Fruit fly (Drosophila melanogaster): ENCODE data around the gene CG8173.

The CG8173 gene

dm6 chrX:17671788-17672187, 37.7 kb downstream of the CG8173 start, which contains the start of gene CG12990:
Gene CG12990, minus strand, starts transcription at chrX:17671888.
- no peak for TF ChIP-seq CG8301 (tag; optimal IDR thresholded peaks at IDR 0.05)
- TF ChIP-seq CG9948 (tag; optimal IDR thresholded peaks at IDR 0.05), result no peak
- TF ChIP-seq D1 (tag; optimal IDR thresholded peaks at IDR 0.05), result no peak
- no peak for TF ChIP-seq CG17806 (tag; optimal IDR thresholded peaks at IDR 0.05)
- no peak for TF ChIP-seq CG15710 (tag; optimal IDR thresholded peaks at IDR 0.05)
- TF ChIP-seq Pif1A (GFP tag; optimal IDR thresholded peaks at IDR 0.05), result no peak
- no peak for TF ChIP-seq CG14655 (GFP tag; optimal IDR thresholded peaks at IDR 0.05)
- no peak for TF ChIP-seq CG4496 (GFP tag; IDR thresholded peaks at IDR 0.05)
- no peak for TF ChIP-seq fd96Ca (GFP tag; IDR thresholded peaks at IDR 0.05)
- no peak for TF ChIP-seq CG8159 (tag; optimal IDR thresholded peaks at IDR 0.05)
- TF ChIP-seq Snoo (tag; optimal IDR thresholded peaks at IDR 0.05), result no peak
- no peak for TF ChIP-seq CG13204 (GFP tag; optimal IDR thresholded peaks at IDR 0.05)
- no peak for TF ChIP-seq CG10348 (GFP tag; IDR thresholded peaks at IDR 0.05)
- no peak for TF ChIP-seq EcR (GFP tag; optimal IDR thresholded peaks at IDR 0.05)
- no peak for TF ChIP-seq CG34367 (tag; optimal IDR thresholded peaks at IDR 0.05)
- no peak for TF ChIP-seq Ets98B (GFP tag; IDR thresholded peaks at IDR 0.05)
- no peak for TF ChIP-seq rn (GFP tag; IDR thresholded peaks at IDR 0.05)

DNA sequence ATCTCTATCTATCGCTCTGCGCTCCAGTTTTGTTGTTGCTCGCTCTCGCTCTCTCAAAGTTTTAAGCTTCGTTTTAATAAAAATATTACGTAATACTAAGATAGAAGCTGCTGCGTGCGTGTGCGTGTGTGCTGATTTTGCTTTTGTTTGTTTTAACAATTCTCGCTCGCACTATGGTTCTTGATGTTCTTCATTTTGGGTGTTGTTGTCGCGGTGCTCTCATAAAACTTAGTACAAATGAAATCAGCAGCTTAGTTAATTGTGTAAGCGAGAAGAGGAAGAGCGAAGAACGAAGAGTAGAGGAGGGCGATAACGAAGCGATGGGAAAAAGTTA, 50.4 kb downstream of the CG8173 start:
- TF ChIP-seq fd96Ca (GFP tag; IDR thresholded peaks at IDR 0.05) (no peak), Pif1B (GFP tag; optimal IDR thresholded peaks at IDR 0.05) (no peak), CG13204 (GFP tag; optimal IDR thresholded peaks at IDR 0.05) (no peak), CG9948 (tag; optimal IDR thresholded peaks at IDR 0.05) (no peak), CG15710 (tag; optimal IDR thresholded peaks at IDR 0.05) (no peak), D1 (tag; optimal IDR thresholded peaks at IDR 0.05) (no peak), Snoo (tag; optimal IDR thresholded peaks at IDR 0.05) (no peak), CG10348 (GFP tag; IDR thresholded peaks at IDR 0.05) (no peak), CG14655 (GFP tag; optimal IDR thresholded peaks at IDR 0.05) (no peak), CG8159 (tag; optimal IDR thresholded peaks at IDR 0.05) (no peak)

DNA sequence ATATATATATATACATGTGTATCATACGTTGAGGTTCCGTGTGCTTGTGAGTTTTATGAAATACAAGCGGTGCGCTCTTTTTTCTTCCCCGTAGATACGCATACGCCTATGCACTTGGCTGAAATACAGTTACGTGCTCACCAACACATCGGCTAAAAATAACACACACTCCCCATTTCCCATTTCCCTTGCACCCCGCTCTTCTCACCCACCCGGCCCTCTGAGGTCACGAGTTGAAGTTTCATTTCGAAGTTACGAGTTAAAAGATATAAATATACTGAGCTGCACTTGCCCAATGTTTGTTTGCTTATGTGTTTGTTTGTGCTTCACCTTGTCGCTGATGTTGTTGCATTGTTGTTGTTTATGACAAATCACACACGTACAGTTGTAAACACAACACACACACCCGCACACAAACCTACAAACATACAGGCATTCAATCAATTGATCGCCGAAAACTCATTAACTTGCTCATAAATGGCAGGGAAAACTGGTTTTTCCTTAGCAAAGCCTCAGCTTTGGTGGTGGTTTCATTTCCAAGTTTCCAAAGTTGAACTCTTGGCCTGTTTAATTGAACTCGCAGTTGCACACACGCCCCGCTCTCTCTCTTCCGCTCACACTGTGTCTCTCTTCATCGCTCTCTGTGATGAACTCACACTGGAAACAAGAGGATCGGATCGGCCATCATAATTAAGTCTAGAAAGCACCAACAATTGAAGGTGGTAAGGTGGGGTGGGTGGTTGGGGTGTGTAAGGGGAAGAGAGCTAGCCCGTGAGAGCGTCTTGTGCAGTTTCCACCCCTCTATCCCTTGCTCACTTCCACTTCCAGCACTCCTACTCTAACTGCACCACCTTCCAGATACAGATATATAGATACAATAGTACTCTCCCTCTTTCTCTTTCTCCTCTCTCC, 51.0 kb downstream of the CG8173 start:
- no peak for TF ChIP-seq CG14655 (GFP tag; optimal IDR thresholded peaks at IDR 0.05)
- TF ChIP-seq CG12605 (GFP tag; IDR thresholded peaks at IDR 0.05), result peak; percentile 41; the same call in 1 of the 2 replicates
- 0 out of 3 replicates have a peak, but pooled peaks have one; percentile 21 for TF ChIP-seq fd96Ca (GFP tag; IDR thresholded peaks at IDR 0.05)
- peak; percentile 49 for TF ChIP-seq EcR (GFP tag; optimal IDR thresholded peaks at IDR 0.05)
- TF ChIP-seq CG32121 (GFP tag; IDR thresholded peaks at IDR 0.05), result no peak; the same call in 1 of the 2 replicates
- TF ChIP-seq CG15710 (tag; optimal IDR thresholded peaks at IDR 0.05), result no peak

- TF ChIP-seq Snoo (tag; optimal IDR thresholded peaks at IDR 0.05) (no peak), CG15710 (tag; optimal IDR thresholded peaks at IDR 0.05) (no peak), CG12605 (GFP tag; IDR thresholded peaks at IDR 0.05) (no peak), rn (GFP tag; IDR thresholded peaks at IDR 0.05) (no peak), Ets98B (GFP tag; IDR thresholded peaks at IDR 0.05) (no peak), CG34367 (tag; optimal IDR thresholded peaks at IDR 0.05) (no peak), CG17806 (tag; optimal IDR thresholded peaks at IDR 0.05) (no peak), CG13204 (GFP tag; optimal IDR thresholded peaks at IDR 0.05) (no peak), CG4496 (GFP tag; IDR thresholded peaks at IDR 0.05) (no peak), gl (tag; optimal IDR thresholded peaks at IDR 0.05) (no peak), CG14655 (GFP tag; optimal IDR thresholded peaks at IDR 0.05) (no peak), CG8159 (tag; optimal IDR thresholded peaks at IDR 0.05) (no peak), CG8301 (tag; optimal IDR thresholded peaks at IDR 0.05) (no peak), CG10348 (GFP tag; IDR thresholded peaks at IDR 0.05) (no peak), Pif1A (GFP tag; optimal IDR thresholded peaks at IDR 0.05) (no peak), CG32121 (GFP tag; IDR thresholded peaks at IDR 0.05) (no peak), D1 (tag; optimal IDR thresholded peaks at IDR 0.05) (no peak), Pif1B (GFP tag; optimal IDR thresholded peaks at IDR 0.05) (no peak)
These were observed 51.7 kb downstream of the CG8173 start for dm6 chrX:17657716-17658115.

All from whole organism, pupa.